Fruit fly (Drosophila melanogaster) whole organism: ENCODE results near the gene Hr83.

Experiments used
- CG8478 ChIP-seq: fragments of >200 bp; optimal IDR thresholded peaks from 2 replicates; lab custom pipeline; 2018; ENCODE audit warnings: inconsistent platforms
- psq ChIP-seq: fragments of >200 bp; optimal IDR thresholded peaks from 2 replicates; lab custom pipeline; 2017
- usp ChIP-seq: fragments of >200 bp; optimal IDR thresholded peaks from 2 replicates; lab custom pipeline; 2017; ENCODE audit warnings: missing biosample characterization, missing genetic modification characterization, mixed read lengths

dm6 chr3R:6373512-6374306, 24.7 kb downstream of the Hr83 start:
- TF ChIP-seq usp (no peak), CG8478 (lab: Kevin White, UChicago) (no peak), psq (lab: Kevin White, UChicago) (no peak)
